Worm (Caenorhabditis elegans): ENCODE measurements around the gene F54H5.3.
A peak's percentile ranks its signal among the peaks of the same experiment; 100 is the strongest.

Gene F54H5.3

DNA sequence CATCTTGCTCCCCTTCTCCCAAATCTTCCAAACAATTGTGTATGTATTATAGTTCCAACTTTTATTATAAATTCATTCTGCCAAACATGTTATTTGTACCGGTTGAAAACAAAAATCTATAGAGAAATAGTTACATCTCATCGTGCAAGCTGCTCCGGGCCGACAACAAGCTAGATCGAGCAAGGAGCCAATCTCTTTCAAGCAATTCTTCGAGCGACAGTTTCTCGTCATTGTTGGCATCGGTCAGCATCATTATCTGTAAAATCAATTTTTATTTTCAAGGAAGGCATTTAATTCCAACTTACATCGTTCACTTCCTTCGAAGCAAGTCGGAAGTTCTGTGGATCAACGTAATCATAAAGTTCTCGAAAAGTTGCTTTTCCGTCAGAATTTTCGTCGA is 31.0 kb upstream of the F54H5.3 start:
- TF ChIP-seq nhr-10 (tag; optimal IDR thresholded peaks at IDR 0.05) (no peak), skn-1 (tag; optimal IDR thresholded peaks at IDR 0.05) (no peak), T26A8.4 (GFP tag; IDR thresholded peaks at IDR 0.05) (peak; percentile 30; the same call in 1 of the 2 replicates), Y48G9A.11 (GFP tag; IDR thresholded peaks at IDR 0.05) (peak; percentile 50; the same call in 1 of the 2 replicates), mdt-29 (GFP tag; IDR thresholded peaks at IDR 0.05) (no peak), daf-16 (GFP tag; optimal IDR thresholded peaks at IDR 0.05) (no peak), daf-16 (tag; optimal IDR thresholded peaks at IDR 0.05) (peak; percentile 19), arid-1 (GFP tag; conservative IDR thresholded peaks at IDR 0.05) (peak; percentile 47; the same call in 1 of the 2 replicates), Y5F2A.4 (GFP tag; optimal IDR thresholded peaks at IDR 0.05) (no peak), snpc-1.2 (GFP tag; IDR thresholded peaks at IDR 0.05) (peak; percentile 8; the same call in 1 of the 2 replicates), lsy-2 (tag; optimal IDR thresholded peaks at IDR 0.05) (no peak), lin-38 (GFP tag; IDR thresholded peaks at IDR 0.05) (peak; percentile 41), nhr-48 (tag; optimal IDR thresholded peaks at IDR 0.05) (no peak), pqm-1 (tag; optimal IDR thresholded peaks at IDR 0.05) (no peak), egl-27 (tag; optimal IDR thresholded peaks at IDR 0.05) (no peak), lin-15B (tag; optimal IDR thresholded peaks at IDR 0.05) (no peak), zag-1 (tag; optimal IDR thresholded peaks at IDR 0.05) (no peak)

DNA sequence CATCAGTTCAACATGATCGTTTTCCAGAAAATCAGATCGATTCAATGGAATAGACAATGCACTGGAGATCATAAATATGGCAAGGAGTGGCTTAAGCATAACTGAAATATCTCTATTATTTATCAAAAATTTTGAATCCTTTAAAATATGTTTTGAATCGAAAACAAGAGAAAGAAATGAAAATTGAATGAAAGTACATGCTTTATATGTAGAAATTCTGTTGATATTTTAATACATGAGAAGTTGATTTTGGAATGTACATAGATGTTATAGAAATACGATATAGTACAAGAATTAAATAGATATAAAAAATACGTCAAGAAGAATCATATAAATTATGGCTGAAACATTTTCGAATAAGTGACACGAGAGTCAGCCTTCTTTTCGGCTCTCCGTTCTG is 29.7 kb upstream of the F54H5.3 start, which contains the start of gene C56C10.9:
TSS of gene C56C10.9 (minus strand) at position 101 of the 400 bp plus-strand sequence.
- TF ChIP-seq T20F7.1 (GFP tag; optimal IDR thresholded peaks at IDR 0.05) (no peak), Y105C5A.15 (GFP tag; IDR thresholded peaks at IDR 0.05) (no peak), daf-16 (GFP tag; optimal IDR thresholded peaks at IDR 0.05) (no peak), daf-16 (tag; optimal IDR thresholded peaks at IDR 0.05) (no peak), cey-2 (tag; optimal IDR thresholded peaks at IDR 0.05; ENCODE audit: borderline replicate concordance, insufficient read depth) (no peak), Y48G9A.11 (GFP tag; IDR thresholded peaks at IDR 0.05) (no peak), lim-7 (GFP tag; IDR thresholded peaks at IDR 0.05) (no peak), zip-2 (tag; optimal IDR thresholded peaks at IDR 0.05) (no peak), tra-1 (GFP tag; IDR thresholded peaks at IDR 0.05) (no peak), dmd-6 (GFP tag; IDR thresholded peaks at IDR 0.05) (no peak)

DNA sequence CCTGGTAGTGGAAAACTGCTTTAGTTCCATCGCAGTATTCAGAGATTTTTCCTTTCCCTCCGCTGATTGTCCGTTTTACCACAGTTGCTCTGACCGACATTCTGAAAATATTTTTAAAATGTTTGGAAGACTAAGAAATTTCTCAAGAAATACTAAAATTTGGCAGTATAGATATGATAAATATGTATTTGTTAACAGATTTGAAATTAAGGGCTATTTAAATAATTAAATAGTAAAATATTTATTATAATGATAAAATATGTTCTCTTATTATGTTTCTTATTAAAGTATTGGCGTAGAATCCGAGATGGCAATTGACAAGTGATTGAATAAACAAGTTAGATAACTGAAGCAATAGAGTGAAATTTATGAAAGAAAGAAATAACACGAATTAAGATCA is 27.8 kb upstream of the F54H5.3 start, which contains the start of gene aipr-1:
TSS of gene aipr-1 (minus strand) at position 101 of the 400 bp plus-strand sequence.
- no peak for TF ChIP-seq unc-130 (GFP tag; optimal IDR thresholded peaks at IDR 0.05)

DNA sequence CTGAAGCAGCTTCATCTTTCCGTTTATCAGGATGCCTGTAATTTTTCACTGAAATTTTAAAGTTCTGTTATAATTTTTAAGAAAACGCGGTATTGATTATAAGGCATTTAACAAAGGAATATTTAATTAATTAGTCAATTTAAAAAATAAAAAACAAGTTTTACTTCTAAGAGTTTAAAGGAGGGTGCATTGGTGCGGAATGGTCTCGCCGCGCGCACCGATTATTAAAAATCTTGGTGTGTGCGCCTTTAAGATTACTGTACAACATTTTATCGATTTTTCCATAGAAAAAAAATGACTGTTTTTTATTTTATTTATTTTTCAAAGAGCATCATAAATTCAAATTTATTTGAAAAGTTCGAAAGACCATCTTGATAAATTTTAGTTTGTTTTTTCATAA is 24.5 kb upstream of the F54H5.3 start:
- TF ChIP-seq snpc-1.2 (GFP tag; IDR thresholded peaks at IDR 0.05) (0 out of 2 replicates have a peak, but pooled peaks have one; percentile 30), nhr-76 (tag; optimal IDR thresholded peaks at IDR 0.05) (no peak)

DNA sequence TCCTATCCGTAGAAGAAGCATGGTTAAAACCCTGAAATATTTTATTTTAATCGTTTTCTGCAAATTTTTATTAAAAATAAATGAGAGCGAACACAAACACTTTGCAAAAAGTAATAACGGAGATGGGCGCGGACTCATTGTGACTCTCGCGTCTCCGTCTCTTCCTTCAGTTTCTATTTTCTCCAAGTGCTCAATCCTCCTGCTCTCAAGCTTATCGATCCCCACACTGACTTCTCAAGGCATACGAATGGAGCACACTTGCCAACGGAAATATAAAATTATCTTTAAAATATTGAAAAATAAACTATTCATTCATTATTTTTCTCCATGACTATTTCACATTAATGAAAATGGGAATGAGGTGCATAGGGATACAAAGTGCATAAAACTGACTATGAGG is 23.9 kb upstream of the F54H5.3 start, which contains the start of gene dnj-8:
TSS of gene dnj-8 (minus strand) at position 31 of the 400 bp plus-strand sequence.
- TF ChIP-seq ZK546.5 (tag; optimal IDR thresholded peaks at IDR 0.05), result no peak
- TF ChIP-seq lin-38 (GFP tag; IDR thresholded peaks at IDR 0.05), result 0 out of 2 replicates have a peak, but pooled peaks have one; percentile 12
- TF ChIP-seq daf-16 (GFP tag; optimal IDR thresholded peaks at IDR 0.05), result no peak
- TF ChIP-seq daf-16 (tag; optimal IDR thresholded peaks at IDR 0.05), result no peak
- peak; percentile 44 for TF ChIP-seq mes-2 (tag; optimal IDR thresholded peaks at IDR 0.05; ENCODE audit: poor library complexity, severe bottlenecking)
- no peak for TF ChIP-seq madf-9 (GFP tag; conservative IDR thresholded peaks at IDR 0.05)
- no peak for TF ChIP-seq hlh-11 (tag; optimal IDR thresholded peaks at IDR 0.05)
- peak; percentile 2 for TF ChIP-seq mep-1 (tag; optimal IDR thresholded peaks at IDR 0.05)
- peak; percentile 52 for TF ChIP-seq ama-1 (optimal IDR thresholded peaks at IDR 0.05)

DNA sequence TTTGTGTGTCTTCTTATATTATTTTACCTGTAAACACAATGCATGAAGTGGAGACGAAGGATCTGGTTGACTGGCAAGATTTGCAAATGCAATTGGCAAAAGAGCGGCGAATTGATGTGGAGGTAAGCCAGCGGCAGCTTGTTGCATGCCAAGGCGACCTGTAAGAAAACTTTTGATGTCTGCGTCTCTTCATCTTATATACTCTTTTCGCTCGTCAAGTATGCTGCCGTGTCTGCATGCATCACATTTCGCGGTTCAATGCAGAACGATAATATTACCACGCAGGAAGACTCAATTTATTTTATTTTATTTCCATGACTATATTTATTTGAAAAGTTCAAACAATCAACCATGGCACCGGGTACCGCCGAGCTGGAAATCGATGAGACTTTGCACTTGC is 21.0 kb upstream of the F54H5.3 start, which contains the start of gene vps-33.2:
TSS of gene vps-33.2 (plus strand) at position 244 of the 400 bp plus-strand sequence.
- no peak for TF ChIP-seq mdl-1 (tag; optimal IDR thresholded peaks at IDR 0.05)
- no peak for TF ChIP-seq nhr-111 (GFP tag; optimal IDR thresholded peaks at IDR 0.05)
- TF ChIP-seq tag-97 (GFP tag; IDR thresholded peaks at IDR 0.05), result no peak
- TF ChIP-seq fos-1 (tag; optimal IDR thresholded peaks at IDR 0.05), result no peak
- TF ChIP-seq daf-19 (GFP tag; conservative IDR thresholded peaks at IDR 0.05), result no peak
- TF ChIP-seq snpc-1.2 (GFP tag; IDR thresholded peaks at IDR 0.05), result no peak
- no peak for TF ChIP-seq zip-11 (GFP tag; IDR thresholded peaks at IDR 0.05)
- no peak for TF ChIP-seq ceh-28 (tag; optimal IDR thresholded peaks at IDR 0.05)
- TF ChIP-seq pha-4 (GFP tag; IDR thresholded peaks at IDR 0.05), result no peak
- TF ChIP-seq pha-4 (tag; optimal IDR thresholded peaks at IDR 0.05), result no peak
- no peak for TF ChIP-seq nhr-102 (tag; optimal IDR thresholded peaks at IDR 0.05)
- no peak for TF ChIP-seq F10B5.3 (tag; optimal IDR thresholded peaks at IDR 0.05)
- TF ChIP-seq nhr-42 (GFP tag; IDR thresholded peaks at IDR 0.05), result no peak
- no peak for TF ChIP-seq zip-2 (tag; optimal IDR thresholded peaks at IDR 0.05)

Data from whole organism, L4 larva.